Worm (Caenorhabditis elegans) whole organism, young adult: ENCODE data around the gene arx-2.
A peak's percentile ranks its signal among the peaks of the same experiment; 100 is the strongest.

Experiments
- B0019.2 ChIP-seq: fragments of 200-800 bp; sonication (Bioruptor generic); conservative IDR thresholded peaks from 2 replicates; pipeline ENCODE4 v1.3.6; 2022; ENCODE audit warnings: missing genetic modification reagents, missing genetic modification characterization, missing compliant biosample characterization
- B0261.1 ChIP-seq: sonication (generic microtip); optimal IDR thresholded peaks from 2 replicates; lab custom pipeline; 2016; ENCODE audit warnings: mild to moderate bottlenecking, missing genetic modification characterization, moderate library complexity, missing compliant biosample characterization
- F23B12.7 ChIP-seq: sonication (generic microtip); optimal IDR thresholded peaks from 2 replicates; lab custom pipeline; 2017; ENCODE audit warnings: missing genetic modification characterization, mild to moderate bottlenecking, missing compliant biosample characterization, antibody characterized with exemption, moderate library complexity; ENCODE audit not compliant: insufficient read depth
- F57A8.1 ChIP-seq: fragments of 200-800 bp; sonication (Bioruptor generic); optimal IDR thresholded peaks from 2 replicates; lab custom pipeline; 2018; ENCODE audit warnings: mild to moderate bottlenecking, missing genetic modification characterization, moderate library complexity, missing compliant biosample characterization
- T07F8.4 ChIP-seq: sonication (generic microtip); optimal IDR thresholded peaks from 2 replicates; lab custom pipeline; 2016; ENCODE audit warnings: mild to moderate bottlenecking, missing genetic modification characterization, moderate library complexity, missing compliant biosample characterization
- Y53F4B.3 ChIP-seq: fragments of 200-800 bp; sonication (Bioruptor generic); IDR thresholded peaks from 2 replicates; pipeline ENCODE4 v1.3.6; 2022; ENCODE audit warnings: missing genetic modification reagents, missing genetic modification characterization, missing compliant biosample characterization
- Y79H2A.3 ChIP-seq: fragments of 200-800 bp; sonication (Bioruptor generic); conservative IDR thresholded peaks from 2 replicates; pipeline ENCODE4 v1.3.6; 2022; ENCODE audit warnings: missing genetic modification reagents, missing genetic modification characterization, missing compliant biosample characterization
- Y95B8A.8 ChIP-seq: fragments of 200-800 bp; sonication (Bioruptor generic); IDR thresholded peaks from 2 replicates; pipeline ENCODE4 v1.3.6; 2022; ENCODE audit warnings: missing genetic modification reagents, missing genetic modification characterization, missing compliant biosample characterization
- ZK185.1 ChIP-seq: sonication (generic microtip); optimal IDR thresholded peaks from 2 replicates; lab custom pipeline; 2016; ENCODE audit warnings: mild to moderate bottlenecking, missing genetic modification characterization, missing compliant biosample characterization; ENCODE audit not compliant: poor library complexity, severe bottlenecking
- bed-2 ChIP-seq: fragments of 200-800 bp; sonication (Bioruptor generic); IDR thresholded peaks from 2 replicates; pipeline ENCODE4 v1.3.6; 2022; ENCODE audit warnings: missing genetic modification reagents, missing genetic modification characterization, missing compliant biosample characterization
- ccch-3 ChIP-seq: fragments of 200-800 bp; sonication (Bioruptor generic); optimal IDR thresholded peaks from 2 replicates; lab custom pipeline; 2018; ENCODE audit warnings: mild to moderate bottlenecking, missing genetic modification characterization, missing compliant biosample characterization
- cebp-2 ChIP-seq: fragments of 200-800 bp; sonication (Bioruptor generic); IDR thresholded peaks from 2 replicates; pipeline ENCODE4 v1.3.6; 2022; ENCODE audit warnings: missing genetic modification characterization, missing compliant biosample characterization
- die-1 ChIP-seq: sonication (generic microtip); optimal IDR thresholded peaks from 2 replicates; lab custom pipeline; 2016; ENCODE audit warnings: missing genotype, mild to moderate bottlenecking, missing genetic modification characterization, missing compliant biosample characterization
- dox-1 ChIP-seq: fragments of 200-800 bp; sonication (Bioruptor generic); IDR thresholded peaks from 2 replicates; pipeline ENCODE4 v1.3.6; 2022; ENCODE audit warnings: missing genetic modification reagents, missing genetic modification characterization, missing compliant biosample characterization
- dpl-1 ChIP-seq: fragments of 150-350 bp; optimal IDR thresholded peaks from 2 replicates; lab custom pipeline; 2014; ENCODE audit warnings: missing biosample characterization, missing genetic modification reagents, missing genetic modification characterization
- ekl-4 ChIP-seq: fragments of 200-800 bp; sonication (Bioruptor generic); IDR thresholded peaks from 2 replicates; pipeline ENCODE4 v1.3.6; 2022; ENCODE audit warnings: missing genetic modification reagents, missing genetic modification characterization, missing compliant biosample characterization
- fkh-3 ChIP-seq: sonication (generic microtip); optimal IDR thresholded peaks from 2 replicates; lab custom pipeline; 2016; ENCODE audit warnings: mild to moderate bottlenecking, missing genetic modification characterization, missing compliant biosample characterization
- him-1 ChIP-seq: sonication (generic microtip); optimal IDR thresholded peaks from 2 replicates; lab custom pipeline; 2016; ENCODE audit warnings: missing genotype, missing genetic modification reagents, missing genetic modification characterization, missing compliant biosample characterization
- hlh-12 ChIP-seq: sonication (generic microtip); optimal IDR thresholded peaks from 2 replicates; lab custom pipeline; 2016; ENCODE audit warnings: missing genetic modification characterization, missing compliant biosample characterization
- hlh-26 ChIP-seq: fragments of 200-800 bp; sonication (Bioruptor generic); conservative IDR thresholded peaks from 2 replicates; pipeline ENCODE4 v1.3.6; 2022; ENCODE audit warnings: missing genetic modification reagents, missing genetic modification characterization, missing compliant biosample characterization
- hmg-1.2 ChIP-seq: fragments of 200-800 bp; sonication (Bioruptor generic); IDR thresholded peaks from 2 replicates; pipeline ENCODE4 v1.3.6; 2022; ENCODE audit warnings: missing genetic modification reagents, missing genetic modification characterization, missing compliant biosample characterization
- hrde-1 ChIP-seq: sonication (generic microtip); optimal IDR thresholded peaks from 2 replicates; lab custom pipeline; 2016; ENCODE audit warnings: missing genetic modification characterization, mild to moderate bottlenecking, missing compliant biosample characterization, moderate library complexity, missing genotype, missing genetic modification reagents, borderline replicate concordance
- hsf-1 ChIP-seq: fragments of 200-800 bp; sonication (Bioruptor generic); IDR thresholded peaks from 2 replicates; pipeline ENCODE4 v1.3.6; 2022; ENCODE audit warnings: missing genetic modification reagents, missing genetic modification characterization, missing compliant biosample characterization
- lag-1 ChIP-seq: fragments of 200-800 bp; sonication (Bioruptor generic); IDR thresholded peaks from 2 replicates; pipeline ENCODE4 v1.3.6; 2022; ENCODE audit warnings: missing genetic modification reagents, missing genetic modification characterization, missing compliant biosample characterization
- lin-35 ChIP-seq, 3 experiments: fragments of 150-350 bp in 2 of 3; sonication (generic microtip) in 1 of 3; optimal IDR thresholded peaks; 2 replicates each; lab custom pipeline; 2014 to 2018; ENCODE audit warnings: missing biosample characterization in 3 of 3, missing genetic modification characterization in 3 of 3, missing genetic modification reagents in 3 of 3
- lin-54 ChIP-seq: fragments of 200-800 bp; sonication (Bioruptor generic); optimal IDR thresholded peaks from 2 replicates; lab custom pipeline; 2018; ENCODE audit warnings: mild to moderate bottlenecking, missing genetic modification characterization, missing compliant biosample characterization
- lsl-1 ChIP-seq: fragments of 200-800 bp; sonication (Bioruptor generic); optimal IDR thresholded peaks from 2 replicates; lab custom pipeline; 2018; ENCODE audit warnings: mild to moderate bottlenecking, missing genetic modification characterization, moderate library complexity, missing compliant biosample characterization
- mcd-1 ChIP-seq: fragments of 200-800 bp; sonication (Bioruptor generic); IDR thresholded peaks from 2 replicates; pipeline ENCODE4 v1.3.6; 2022; ENCODE audit warnings: missing genetic modification reagents, missing genetic modification characterization, missing compliant biosample characterization
- mes-4 ChIP-seq: sonication (generic microtip); optimal IDR thresholded peaks from 2 replicates; lab custom pipeline; 2016; ENCODE audit warnings: missing genotype, missing genetic modification characterization, missing compliant biosample characterization
- nhr-27 ChIP-seq: fragments of 200-800 bp; sonication (Bioruptor generic); optimal IDR thresholded peaks from 2 replicates; lab custom pipeline; 2018; ENCODE audit warnings: mild to moderate bottlenecking, missing genetic modification characterization, moderate library complexity, missing compliant biosample characterization
- nhr-80 ChIP-seq: sonication (generic microtip); optimal IDR thresholded peaks from 2 replicates; lab custom pipeline; 2016; ENCODE audit warnings: missing genetic modification characterization, missing compliant biosample characterization
- pbrm-1 ChIP-seq: fragments of 200-800 bp; sonication (Bioruptor generic); IDR thresholded peaks from 2 replicates; pipeline ENCODE4 v1.3.6; 2022; ENCODE audit warnings: missing genetic modification reagents, missing genetic modification characterization, missing compliant biosample characterization
- snpc-1.1 ChIP-seq: sonication (generic microtip); optimal IDR thresholded peaks from 2 replicates; lab custom pipeline; 2017; ENCODE audit warnings: missing genetic modification characterization, mild to moderate bottlenecking, missing compliant biosample characterization, antibody characterized with exemption, moderate library complexity, missing genotype, missing genetic modification reagents; ENCODE audit not compliant: insufficient read depth
- snpc-4 ChIP-seq, 5 experiments: fragments of 150-350 bp in 1 of 5; sonication (generic microtip) in 4 of 5; optimal IDR thresholded peaks; 2 replicates each; lab custom pipeline; 2014 to 2018; ENCODE audit warnings: missing genetic modification characterization in 5 of 5, missing biosample characterization in 3 of 5, antibody characterized with exemption in 2 of 5, mild to moderate bottlenecking in 2 of 5, missing compliant biosample characterization in 2 of 5, missing genotype in 2 of 5, moderate library complexity in 2 of 5, missing genetic modification reagents in 1 of 5
- ztf-18 ChIP-seq: sonication (generic microtip); optimal IDR thresholded peaks from 2 replicates; lab custom pipeline; 2016; ENCODE audit warnings: missing genotype, mild to moderate bottlenecking, missing genetic modification characterization, missing compliant biosample characterization
- ztf-3 ChIP-seq: fragments of 200-800 bp; sonication (Bioruptor generic); optimal IDR thresholded peaks from 2 replicates; lab custom pipeline; 2018; ENCODE audit warnings: mild to moderate bottlenecking, missing genetic modification characterization, missing compliant biosample characterization

Gene arx-2

ce11 chrV:10338305-10338992 is at the start of gene arx-2:
Gene arx-2 (minus strand): TSS chrV:10338355.
- TF ChIP-seq cebp-2 (GFP tag; lab: Robert Waterston, UW) (no peak), nhr-80 (tag; lab: Kevin White, UChicago) (peak; percentile 7), snpc-1.1 (peak; percentile 17), him-1 (tag; lab: Kevin White, UChicago) (no peak), ZK185.1 (tag; lab: Kevin White, UChicago) (no peak), lsl-1 (peak; percentile 5), mcd-1 (GFP tag; lab: Robert Waterston, UW) (peak; percentile 61), hlh-26 (GFP tag; lab: Robert Waterston, UW) (no peak), hmg-1.2 (GFP tag; lab: Robert Waterston, UW) (peak; percentile 43; the same call in 1 of the 2 replicates), snpc-4 (GFP tag; optimal IDR thresholded peaks at IDR 0.05; lab: Kevin White, UChicago) (no peak), snpc-4 (tag; optimal IDR thresholded peaks at IDR 0.05; lab: Kevin White, UChicago) (peak in 1 of 4 experiments; percentile 15), fkh-3 (tag; lab: Kevin White, UChicago) (no peak), lin-54 (GFP tag; lab: Kevin White, UChicago) (peak; percentile 32), F23B12.7 (tag; lab: Kevin White, UChicago) (peak; percentile 38), dox-1 (GFP tag; lab: Robert Waterston, UW) (no peak), ztf-18 (tag; lab: Kevin White, UChicago) (peak; percentile 43)

- no peak for TF ChIP-seq mes-4 (tag; lab: Kevin White, UChicago)
- no peak for TF ChIP-seq die-1 (tag; lab: Kevin White, UChicago)
- no peak for TF ChIP-seq lag-1
- no peak for TF ChIP-seq dpl-1 (GFP tag; lab: Kevin White, UChicago)
- TF ChIP-seq B0261.1 = no peak
- no peak for TF ChIP-seq F57A8.1 (GFP tag; lab: Kevin White, UChicago)
- no peak for TF ChIP-seq ztf-3
- no peak for TF ChIP-seq ekl-4 (GFP tag; lab: Robert Waterston, UW)
- TF ChIP-seq hlh-12 (tag; lab: Kevin White, UChicago) = no peak
- TF ChIP-seq nhr-27 (tag; lab: Kevin White, UChicago) = no peak
- TF ChIP-seq hrde-1 = no peak
- no peak for TF ChIP-seq fkh-3 (tag; lab: Kevin White, UChicago)
- TF ChIP-seq T07F8.4 = no peak
- TF ChIP-seq Y79H2A.3 = no peak
- no peak for TF ChIP-seq Y53F4B.3 (GFP tag; lab: Robert Waterston, UW)
- TF ChIP-seq bed-2 = no peak
- no peak for TF ChIP-seq ccch-3 (GFP tag; lab: Kevin White, UChicago)
- TF ChIP-seq pbrm-1 = no peak
- no peak for TF ChIP-seq lin-35 (GFP tag; optimal IDR thresholded peaks at IDR 0.05; lab: Kevin White, UChicago)
- no peak for TF ChIP-seq Y95B8A.8 (GFP tag; lab: Robert Waterston, UW)
Measured at ce11 chrV:10387412-10387811, 49.3 kb upstream of the arx-2 start.

ce11 chrV:10383950-10384349 is 45.8 kb upstream of the arx-2 start, which contains the start of gene spe-10:
Gene spe-10 (plus strand): TSS chrV:10384250.
- TF ChIP-seq hsf-1 (no peak), B0019.2 (GFP tag; lab: Robert Waterston, UW) (no peak), fkh-3 (tag; lab: Kevin White, UChicago) (no peak), ekl-4 (GFP tag; lab: Robert Waterston, UW) (no peak)
- TF ChIP-seq, all 124 proteins: peak for 0
